Fruit fly (Drosophila melanogaster) whole organism, pupa: ENCODE measurements around the gene abs.
A peak's percentile ranks its signal among the peaks of the same experiment; 100 is the strongest.
"Not testable (repeated sequence)": the region's sequence is repeated elsewhere in the genome, so short reads cannot be mapped to it uniquely, and the experiment has no call there.

ENCODE experiments used
- CG10348 ChIP-seq: fragments of 200-800 bp; sonication (Bioruptor generic); IDR thresholded peaks from 2 replicates; pipeline ENCODE4 v1.3.6; 2022; ENCODE audit warnings: missing biosample characterization, missing genetic modification characterization
- CG12605 ChIP-seq: fragments of 200-800 bp; sonication (Bioruptor generic); IDR thresholded peaks from 2 replicates; pipeline ENCODE4 v1.3.6; 2022; ENCODE audit warnings: missing biosample characterization, missing genetic modification characterization
- CG13204 ChIP-seq: fragments of 200-800 bp; sonication (Bioruptor generic); optimal IDR thresholded peaks from 2 replicates; lab custom pipeline; 2018; ENCODE audit warnings: missing biosample characterization, mild to moderate bottlenecking, missing genetic modification characterization, moderate library complexity
- CG14655 ChIP-seq: fragments of 200-800 bp; sonication (Bioruptor generic); optimal IDR thresholded peaks from 3 replicates; lab custom pipeline; 2017; ENCODE audit warnings: mild to moderate bottlenecking, missing biosample characterization, missing genetic modification reagents, missing genetic modification characterization
- CG15710 ChIP-seq: fragments of 200-800 bp; sonication (Bioruptor generic); optimal IDR thresholded peaks from 2 replicates; lab custom pipeline; 2018; ENCODE audit warnings: missing biosample characterization, mild to moderate bottlenecking, missing genetic modification characterization, moderate library complexity
- CG17806 ChIP-seq: fragments of 200-800 bp; sonication (Bioruptor generic); optimal IDR thresholded peaks from 2 replicates; lab custom pipeline; 2018; ENCODE audit warnings: missing biosample characterization, mild to moderate bottlenecking, missing genetic modification characterization, moderate library complexity
- CG32121 ChIP-seq: fragments of 200-800 bp; sonication (Bioruptor generic); IDR thresholded peaks from 2 replicates; pipeline ENCODE4 v1.3.6; 2022; ENCODE audit warnings: missing biosample characterization, missing genetic modification characterization
- CG34367 ChIP-seq: fragments of 200-800 bp; sonication (Bioruptor generic); optimal IDR thresholded peaks from 2 replicates; lab custom pipeline; 2018; ENCODE audit warnings: missing biosample characterization, mild to moderate bottlenecking, missing genetic modification characterization
- CG4496 ChIP-seq: fragments of 200-800 bp; sonication (Bioruptor generic); IDR thresholded peaks from 3 replicates; pipeline ENCODE4 v1.3.6; 2022; ENCODE audit warnings: missing biosample characterization, missing genetic modification characterization
- CG8159 ChIP-seq: fragments of 200-800 bp; sonication (Bioruptor generic); optimal IDR thresholded peaks from 3 replicates; lab custom pipeline; 2018; ENCODE audit warnings: missing biosample characterization, mild to moderate bottlenecking, missing genetic modification characterization, moderate library complexity
- CG8301 ChIP-seq: fragments of 200-800 bp; sonication (Bioruptor generic); optimal IDR thresholded peaks from 2 replicates; lab custom pipeline; 2018; ENCODE audit warnings: missing biosample characterization, mild to moderate bottlenecking, missing genetic modification characterization
- CG9948 ChIP-seq: fragments of 200-800 bp; sonication (Bioruptor generic); optimal IDR thresholded peaks from 2 replicates; lab custom pipeline; 2018; ENCODE audit warnings: missing biosample characterization, mild to moderate bottlenecking, missing genetic modification characterization, moderate library complexity
- D1 ChIP-seq: fragments of 200-800 bp; sonication (Bioruptor generic); optimal IDR thresholded peaks from 2 replicates; lab custom pipeline; 2018; ENCODE audit warnings: missing biosample characterization, mild to moderate bottlenecking, missing genetic modification characterization, moderate library complexity
- EcR ChIP-seq: fragments of 200-800 bp; sonication (Bioruptor generic); optimal IDR thresholded peaks from 3 replicates; lab custom pipeline; 2019; ENCODE audit warnings: missing biosample characterization, missing genetic modification characterization, mild to moderate bottlenecking, moderate library complexity, missing genetic modification reagents
- Ets98B ChIP-seq: fragments of 200-800 bp; sonication (Bioruptor generic); IDR thresholded peaks from 2 replicates; pipeline ENCODE4 v1.3.6; 2022; ENCODE audit warnings: missing biosample characterization, missing genetic modification characterization
- Pif1A ChIP-seq: fragments of 200-800 bp; sonication (Bioruptor generic); optimal IDR thresholded peaks from 3 replicates; lab custom pipeline; 2016; ENCODE audit warnings: missing biosample characterization, missing genetic modification characterization
- Pif1B ChIP-seq: fragments of 200-800 bp; sonication (Bioruptor generic); optimal IDR thresholded peaks from 3 replicates; lab custom pipeline; 2016; ENCODE audit warnings: missing biosample characterization, missing genetic modification characterization
- Snoo ChIP-seq: fragments of 200-800 bp; sonication (Bioruptor generic); optimal IDR thresholded peaks from 3 replicates; lab custom pipeline; 2017; ENCODE audit warnings: missing biosample characterization, mild to moderate bottlenecking, missing genetic modification characterization, inconsistent platforms
- fd96Ca ChIP-seq: fragments of 200-800 bp; sonication (Bioruptor generic); IDR thresholded peaks from 3 replicates; pipeline ENCODE4 v1.3.6; 2022; ENCODE audit warnings: missing biosample characterization, missing genetic modification characterization
- gl ChIP-seq: fragments of 200-800 bp; sonication (Bioruptor generic); optimal IDR thresholded peaks from 2 replicates; lab custom pipeline; 2018; ENCODE audit warnings: missing biosample characterization, mild to moderate bottlenecking, missing genetic modification characterization
- rn ChIP-seq: fragments of 200-800 bp; sonication (Bioruptor generic); IDR thresholded peaks from 2 replicates; pipeline ENCODE4 v1.3.6; 2022; ENCODE audit warnings: missing biosample characterization, missing genetic modification characterization

Gene abs

dm6 chr3R:4233018-4233385, at the start of gene abs:
Gene abs, plus strand, starts transcription at chr3R:4233047.
- TF ChIP-seq CG8301 (tag; lab: Kevin White, UChicago) (no peak), Snoo (no peak), EcR (no peak), CG8159 (no peak), gl (tag; lab: Kevin White, UChicago) (no peak), Pif1A (GFP tag; lab: Kevin White, UChicago) (no peak), fd96Ca (GFP tag; lab: Robert Waterston, UW) (no peak), CG15710 (tag; lab: Kevin White, UChicago) (no peak), rn (GFP tag; lab: Robert Waterston, UW) (no peak), CG4496 (GFP tag; lab: Robert Waterston, UW) (no peak), Pif1B (GFP tag; lab: Kevin White, UChicago) (no peak), CG9948 (tag; lab: Kevin White, UChicago) (no peak), D1 (tag; lab: Kevin White, UChicago) (no peak), Ets98B (GFP tag; lab: Robert Waterston, UW) (no peak), CG10348 (GFP tag; lab: Robert Waterston, UW) (no peak), CG32121 (GFP tag; lab: Robert Waterston, UW) (no peak), CG17806 (no peak), CG12605 (GFP tag; lab: Robert Waterston, UW) (no peak), CG13204 (GFP tag; lab: Kevin White, UChicago) (no peak), CG34367 (tag; lab: Kevin White, UChicago) (no peak)
- TF ChIP-seq, all 21 proteins: peak for 0

- TF ChIP-seq CG15710 (tag; lab: Kevin White, UChicago), result peak; percentile 4
- peak; percentile 9 for TF ChIP-seq CG14655 (GFP tag; lab: Kevin White, UChicago)
- no peak for TF ChIP-seq CG34367 (tag; lab: Kevin White, UChicago)
- TF ChIP-seq EcR, result peak; percentile 65
- TF ChIP-seq gl (tag; lab: Kevin White, UChicago), result peak; percentile 9
- TF ChIP-seq, all 21 proteins: peak for 4
Measured at dm6 chr3R:4186820-4187540, 45.9 kb upstream of the abs start.

dm6 chr3R:4190160-4190559, 42.7 kb upstream of the abs start, which contains the start of gene Dsk:
Gene Dsk, minus strand, starts transcription at chr3R:4190260.
- no peak for TF ChIP-seq Ets98B (GFP tag; lab: Robert Waterston, UW)
- TF ChIP-seq CG12605 (GFP tag; lab: Robert Waterston, UW), result no peak
- TF ChIP-seq fd96Ca (GFP tag; lab: Robert Waterston, UW), result no peak
- TF ChIP-seq CG14655 (GFP tag; lab: Kevin White, UChicago), result no peak
- no peak for TF ChIP-seq CG17806
- no peak for TF ChIP-seq CG32121 (GFP tag; lab: Robert Waterston, UW)
- no peak for TF ChIP-seq CG34367 (tag; lab: Kevin White, UChicago)

DNA sequence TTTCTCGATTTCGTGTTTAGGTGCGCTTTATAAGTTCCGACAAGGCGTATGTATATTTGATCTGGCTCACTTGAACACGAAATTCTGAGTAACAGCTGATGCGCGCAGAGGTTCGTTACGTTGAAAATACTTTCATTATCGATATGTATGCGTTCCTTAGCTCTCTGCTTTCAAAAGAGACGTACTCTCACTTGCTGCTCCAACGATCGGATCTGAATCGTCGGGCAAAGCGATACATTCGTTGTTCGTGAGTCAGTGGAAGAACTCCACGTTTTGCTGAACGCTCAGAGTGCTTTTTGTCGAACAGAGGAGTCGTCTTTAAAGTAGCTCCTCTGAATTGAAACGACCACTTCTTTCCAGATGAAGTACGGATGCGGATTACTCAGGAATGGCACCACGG, 35.8 kb upstream of the abs start, which contains the start of gene beta-Man:
beta-Man (plus strand) TSS at position 152 of the 400 bp plus-strand sequence.
- TF ChIP-seq CG34367 (tag; lab: Kevin White, UChicago) (no peak), CG14655 (GFP tag; lab: Kevin White, UChicago) (peak; percentile 12), CG12605 (GFP tag; lab: Robert Waterston, UW) (0 out of 2 replicates have a peak, but pooled peaks have one; percentile 23), CG9948 (tag; lab: Kevin White, UChicago) (no peak), CG4496 (GFP tag; lab: Robert Waterston, UW) (no peak; the same call in 2 of the 3 replicates), gl (tag; lab: Kevin White, UChicago) (no peak), CG13204 (GFP tag; lab: Kevin White, UChicago) (no peak), CG8159 (no peak), rn (GFP tag; lab: Robert Waterston, UW) (no peak), Ets98B (GFP tag; lab: Robert Waterston, UW) (no peak), CG8301 (tag; lab: Kevin White, UChicago) (no peak), EcR (no peak), CG15710 (tag; lab: Kevin White, UChicago) (no peak), fd96Ca (GFP tag; lab: Robert Waterston, UW) (no peak), D1 (tag; lab: Kevin White, UChicago) (peak; percentile 24), CG10348 (GFP tag; lab: Robert Waterston, UW) (no peak), Snoo (no peak), CG17806 (no peak), Pif1A (GFP tag; lab: Kevin White, UChicago) (peak; percentile 23), CG32121 (GFP tag; lab: Robert Waterston, UW) (no peak), Pif1B (GFP tag; lab: Kevin White, UChicago) (no peak)

- TF ChIP-seq EcR; CG17806; Ets98B (GFP tag; lab: Robert Waterston, UW): not testable (repeated sequence)
Measured at dm6 chr3R:4211483-4211882, 21.4 kb upstream of the abs start, which contains the start of gene aux. Gene aux, plus strand, starts transcription at chr3R:4211783.

DNA sequence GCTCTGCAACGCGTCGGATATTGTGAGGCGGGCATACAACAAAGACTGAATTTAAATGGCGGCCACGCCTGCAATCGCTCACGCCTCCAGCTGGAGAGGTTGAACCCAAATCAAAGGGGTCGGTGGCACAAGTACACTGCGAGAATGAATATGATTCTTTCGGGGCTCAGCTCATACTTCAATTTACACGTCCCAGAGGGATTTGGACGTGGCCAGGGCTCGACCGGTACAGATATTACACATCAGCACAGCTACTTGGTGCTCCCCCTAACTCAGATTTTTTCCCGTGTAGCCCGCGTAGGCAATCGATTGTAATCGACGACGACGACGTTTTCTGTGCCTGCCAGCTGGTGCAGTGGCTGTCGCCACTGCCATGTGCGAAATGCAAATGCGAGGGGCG, 18.8 kb upstream of the abs start:
- TF ChIP-seq CG12605 (GFP tag; lab: Robert Waterston, UW), result peak; percentile 84
- peak; percentile 73 for TF ChIP-seq CG8301 (tag; lab: Kevin White, UChicago)
- peak; percentile 88 for TF ChIP-seq CG8159
- peak; percentile 84 for TF ChIP-seq Snoo
- peak; percentile 83 for TF ChIP-seq CG9948 (tag; lab: Kevin White, UChicago)
- TF ChIP-seq Pif1A (GFP tag; lab: Kevin White, UChicago), result peak; percentile 93
- peak; percentile 76 for TF ChIP-seq Pif1B (GFP tag; lab: Kevin White, UChicago)
- peak; percentile 93 for TF ChIP-seq rn (GFP tag; lab: Robert Waterston, UW)
- peak; percentile 83 for TF ChIP-seq CG17806
- peak; percentile 96 for TF ChIP-seq CG4496 (GFP tag; lab: Robert Waterston, UW)
- TF ChIP-seq EcR, result peak; percentile 93
- TF ChIP-seq CG14655 (GFP tag; lab: Kevin White, UChicago), result peak; percentile 77
- peak; percentile 70 for TF ChIP-seq CG13204 (GFP tag; lab: Kevin White, UChicago)
- peak; percentile 94 for TF ChIP-seq Ets98B (GFP tag; lab: Robert Waterston, UW)
- TF ChIP-seq CG32121 (GFP tag; lab: Robert Waterston, UW), result peak; percentile 93
- peak; percentile 92 for TF ChIP-seq CG15710 (tag; lab: Kevin White, UChicago)
- TF ChIP-seq D1 (tag; lab: Kevin White, UChicago), result peak; percentile 6
- TF ChIP-seq gl (tag; lab: Kevin White, UChicago), result peak; percentile 81
- peak; percentile 97 for TF ChIP-seq fd96Ca (GFP tag; lab: Robert Waterston, UW)
- TF ChIP-seq CG10348 (GFP tag; lab: Robert Waterston, UW), result peak; percentile 81
- peak; percentile 86 for TF ChIP-seq CG34367 (tag; lab: Kevin White, UChicago)
